Worm (Caenorhabditis elegans) whole organism, L4 larva: Measurements from ENCODE around the gene alh-4.

Source experiments
- D1046.2 ChIP-seq: fragments of 200-800 bp; sonication (Bioruptor generic); IDR thresholded peaks from 2 replicates; pipeline ENCODE4 v1.3.6; 2022; ENCODE audit warnings: missing genetic modification characterization, missing compliant biosample characterization
- Y105C5A.15 ChIP-seq: fragments of 200-800 bp; sonication (Bioruptor generic); IDR thresholded peaks from 2 replicates; pipeline ENCODE4 v1.3.6; 2022; ENCODE audit warnings: missing genetic modification characterization, missing compliant biosample characterization
- aha-1 ChIP-seq: fragments of 150-350 bp; peaks from one replicate; lab custom pipeline; 2014; ENCODE audit warnings: missing biosample characterization, missing genetic modification characterization
- aly-2 ChIP-seq: sonication (generic microtip); optimal IDR thresholded peaks from 2 replicates; lab custom pipeline; 2018; ENCODE audit warnings: missing biosample characterization, missing genetic modification characterization
- ama-1 ChIP-seq: fragments of 150-350 bp; optimal IDR thresholded peaks from 2 replicates; lab custom pipeline; 2014; ENCODE audit warnings: inconsistent platforms, mixed read lengths
- arid-1 ChIP-seq: fragments of 200-800 bp; sonication (Bioruptor generic); conservative IDR thresholded peaks from 2 replicates; pipeline ENCODE4 v1.3.6; 2022; ENCODE audit warnings: missing genetic modification reagents, missing genetic modification characterization, missing compliant biosample characterization
- ceh-44 ChIP-seq: fragments of 200-800 bp; sonication (Bioruptor generic); IDR thresholded peaks from 2 replicates; pipeline ENCODE4 v1.3.6; 2022; ENCODE audit warnings: missing genetic modification reagents, missing genetic modification characterization, missing compliant biosample characterization
- ceh-82 ChIP-seq: sonication (generic microtip); optimal IDR thresholded peaks from 2 replicates; lab custom pipeline; 2017; ENCODE audit warnings: missing biosample characterization, missing genetic modification characterization
- cey-2 ChIP-seq: sonication (generic microtip); optimal IDR thresholded peaks from 3 replicates; lab custom pipeline; 2017; ENCODE audit warnings: missing genetic modification characterization, mild to moderate bottlenecking, missing compliant biosample characterization, antibody characterized with exemption, borderline replicate concordance; ENCODE audit not compliant: insufficient read depth
- dmd-6 ChIP-seq: fragments of 200-800 bp; sonication (Bioruptor generic); IDR thresholded peaks from 2 replicates; pipeline ENCODE4 v1.3.6; 2022; ENCODE audit warnings: missing genetic modification reagents, missing genetic modification characterization, missing compliant biosample characterization
- dmd-8 ChIP-seq: fragments of 200-800 bp; sonication (Bioruptor generic); IDR thresholded peaks from 2 replicates; pipeline ENCODE4 v1.3.6; 2022; ENCODE audit warnings: missing genetic modification characterization, missing compliant biosample characterization
- dmd-9 ChIP-seq: fragments of 200-800 bp; sonication (Bioruptor generic); IDR thresholded peaks from 2 replicates; pipeline ENCODE4 v1.3.6; 2022; ENCODE audit warnings: missing genetic modification reagents, missing genetic modification characterization, missing compliant biosample characterization
- dve-1 ChIP-seq: sonication (generic microtip); optimal IDR thresholded peaks from 2 replicates; lab custom pipeline; 2017; ENCODE audit warnings: antibody characterized with exemption, mild to moderate bottlenecking, missing genetic modification characterization, missing compliant biosample characterization; ENCODE audit not compliant: insufficient read depth
- hlh-11 ChIP-seq: fragments of 200-800 bp; sonication (Bioruptor generic); optimal IDR thresholded peaks from 2 replicates; lab custom pipeline; 2018; ENCODE audit warnings: mild to moderate bottlenecking, missing genetic modification characterization, missing compliant biosample characterization
- hlh-30 ChIP-seq: sonication (generic microtip); optimal IDR thresholded peaks from 2 replicates; lab custom pipeline; 2017; ENCODE audit warnings: antibody characterized with exemption, mild to moderate bottlenecking, missing genetic modification characterization, missing compliant biosample characterization; ENCODE audit not compliant: insufficient read depth
- lin-1 ChIP-seq: fragments of 200-800 bp; sonication (Bioruptor generic); IDR thresholded peaks from 2 replicates; pipeline ENCODE4 v1.3.6; 2022; ENCODE audit warnings: missing genetic modification reagents, missing genetic modification characterization, missing compliant biosample characterization
- lin-13 ChIP-seq: fragments of 150-350 bp; optimal IDR thresholded peaks from 2 replicates; lab custom pipeline; 2014; ENCODE audit warnings: missing biosample characterization, missing genetic modification reagents, missing genetic modification characterization
- lin-29 ChIP-seq: fragments of 200-800 bp; sonication (Bioruptor generic); IDR thresholded peaks from 2 replicates; pipeline ENCODE4 v1.3.6; 2022; ENCODE audit warnings: missing genetic modification reagents, missing genetic modification characterization, missing compliant biosample characterization
- lin-39 ChIP-seq: fragments of 150-350 bp; optimal IDR thresholded peaks from 2 replicates; lab custom pipeline; 2014; ENCODE audit warnings: missing biosample characterization, missing genetic modification reagents, missing genetic modification characterization
- lir-3 ChIP-seq: sonication (generic microtip); optimal IDR thresholded peaks from 2 replicates; lab custom pipeline; 2016; ENCODE audit warnings: mild to moderate bottlenecking, missing genetic modification characterization, missing compliant biosample characterization
- mdl-1 ChIP-seq, 2 experiments: fragments of 150-350 bp in 1 of 2; sonication (generic microtip) in 1 of 2; optimal IDR thresholded peaks; 2 replicates each; lab custom pipeline; 2014 to 2017; ENCODE audit warnings: missing biosample characterization in 2 of 2, missing genetic modification characterization in 2 of 2
- mes-2 ChIP-seq: sonication (generic microtip); optimal IDR thresholded peaks from 2 replicates; lab custom pipeline; 2016; ENCODE audit warnings: missing genotype, mild to moderate bottlenecking, missing genetic modification characterization, missing compliant biosample characterization; ENCODE audit not compliant: poor library complexity, severe bottlenecking
- mxl-2 ChIP-seq: fragments of 200-800 bp; sonication (Bioruptor generic); conservative IDR thresholded peaks from 2 replicates; pipeline ENCODE4 v1.3.6; 2022; ENCODE audit warnings: missing genetic modification reagents, missing genetic modification characterization, missing compliant biosample characterization
- nhr-111 ChIP-seq: fragments of 200-800 bp; sonication (Bioruptor generic); optimal IDR thresholded peaks from 2 replicates; lab custom pipeline; 2018; ENCODE audit warnings: mild to moderate bottlenecking, missing genetic modification characterization, missing compliant biosample characterization
- nhr-25 ChIP-seq: sonication (generic microtip); optimal IDR thresholded peaks from 2 replicates; lab custom pipeline; 2017; ENCODE audit warnings: missing genetic modification characterization, mild to moderate bottlenecking, missing compliant biosample characterization, antibody characterized with exemption, moderate library complexity, borderline replicate concordance; ENCODE audit not compliant: insufficient read depth
- nhr-28 ChIP-seq: fragments of 150-350 bp; optimal IDR thresholded peaks from 2 replicates; lab custom pipeline; 2014; ENCODE audit warnings: missing biosample characterization, missing genetic modification characterization
- nhr-77 ChIP-seq: fragments of 150-350 bp; optimal IDR thresholded peaks from 2 replicates; lab custom pipeline; 2014; ENCODE audit warnings: missing biosample characterization, missing genetic modification characterization
- pha-4 ChIP-seq, 2 experiments: fragments of 150-350 bp in 1 of 2; fragments of 200-800 bp in 1 of 2; sonication (Bioruptor generic) in 1 of 2; IDR thresholded peaks in 1 of 2; optimal IDR thresholded peaks in 1 of 2; 2 replicates each; pipeline versions ENCODE4 v1.3.6 to Lab custom; 2014 to 2022; ENCODE audit warnings: missing genetic modification characterization in 2 of 2, missing genetic modification reagents in 2 of 2, missing biosample characterization in 1 of 2, missing compliant biosample characterization in 1 of 2
- php-3 ChIP-seq: fragments of 200-800 bp; sonication (Bioruptor generic); IDR thresholded peaks from 2 replicates; pipeline ENCODE4 v1.3.6; 2022; ENCODE audit warnings: missing genetic modification reagents, missing genetic modification characterization, missing compliant biosample characterization
- skn-1 ChIP-seq: fragments of 150-350 bp; optimal IDR thresholded peaks from 2 replicates; lab custom pipeline; 2014; ENCODE audit warnings: missing biosample characterization, missing genetic modification characterization
- spr-1 ChIP-seq: sonication (generic microtip); optimal IDR thresholded peaks from 2 replicates; lab custom pipeline; 2016; ENCODE audit warnings: mild to moderate bottlenecking, missing genetic modification characterization, missing compliant biosample characterization
- spr-3 ChIP-seq: fragments of 200-800 bp; sonication (Bioruptor generic); optimal IDR thresholded peaks from 2 replicates; lab custom pipeline; 2018; ENCODE audit warnings: mild to moderate bottlenecking, missing genetic modification characterization, missing compliant biosample characterization
- unc-62 ChIP-seq, 3 experiments: fragments of 150-350 bp in 1 of 3; sonication (generic microtip); optimal IDR thresholded peaks in 2 of 3; peaks in 1 of 3; 1 replicate in 1 of 3; 2 replicates in 2 of 3; lab custom pipeline; 2014 to 2017; ENCODE audit warnings: missing biosample characterization in 3 of 3, missing genetic modification characterization in 3 of 3, missing genetic modification reagents in 3 of 3, missing genotype in 1 of 3

The alh-4 gene

ce11 chrV:6462606-6463005 is 32.9 kb upstream of the alh-4 start (continued):
- TF ChIP-seq spr-3 (GFP tag; lab: Kevin White, UChicago): no peak
- TF ChIP-seq lin-29 (GFP tag; lab: Robert Waterston, UW): no peak
- no peak for TF ChIP-seq nhr-25
- no peak for TF ChIP-seq lin-1
- peak; percentile 51 for TF ChIP-seq hlh-11 (tag; lab: Kevin White, UChicago)
- TF ChIP-seq cey-2 (tag; lab: Kevin White, UChicago): no peak
- TF ChIP-seq nhr-77 (tag; lab: Kevin White, UChicago): peak; percentile 16
- no peak for TF ChIP-seq arid-1 (GFP tag; lab: Robert Waterston, UW)
- TF ChIP-seq D1046.2 (GFP tag; lab: Robert Waterston, UW): no peak
- no peak for TF ChIP-seq pha-4 (GFP tag; IDR thresholded peaks at IDR 0.05; lab: Robert Waterston, UW)
- no peak for TF ChIP-seq pha-4 (tag; optimal IDR thresholded peaks at IDR 0.05; lab: Kevin White, UChicago)
- TF ChIP-seq mxl-2 (GFP tag; lab: Robert Waterston, UW): no peak
- TF ChIP-seq hlh-30: peak; percentile 73
- no peak for TF ChIP-seq nhr-111 (GFP tag; lab: Kevin White, UChicago)
- no peak for TF ChIP-seq ceh-44
- TF ChIP-seq lin-39 (tag; lab: Kevin White, UChicago): no peak
- no peak for TF ChIP-seq ama-1
- TF ChIP-seq nhr-28 (tag; lab: Kevin White, UChicago): peak; percentile 76
- TF ChIP-seq dve-1 (tag; lab: Kevin White, UChicago): peak; percentile 27
- peak; percentile 32; the same call in 1 of the 2 replicates for TF ChIP-seq dmd-6
- no peak for TF ChIP-seq lin-13 (GFP tag; lab: Kevin White, UChicago)
- TF ChIP-seq dmd-9 (GFP tag; lab: Robert Waterston, UW): no peak
- no peak for TF ChIP-seq Y105C5A.15 (GFP tag; lab: Robert Waterston, UW)
- no peak for TF ChIP-seq spr-1

DNA sequence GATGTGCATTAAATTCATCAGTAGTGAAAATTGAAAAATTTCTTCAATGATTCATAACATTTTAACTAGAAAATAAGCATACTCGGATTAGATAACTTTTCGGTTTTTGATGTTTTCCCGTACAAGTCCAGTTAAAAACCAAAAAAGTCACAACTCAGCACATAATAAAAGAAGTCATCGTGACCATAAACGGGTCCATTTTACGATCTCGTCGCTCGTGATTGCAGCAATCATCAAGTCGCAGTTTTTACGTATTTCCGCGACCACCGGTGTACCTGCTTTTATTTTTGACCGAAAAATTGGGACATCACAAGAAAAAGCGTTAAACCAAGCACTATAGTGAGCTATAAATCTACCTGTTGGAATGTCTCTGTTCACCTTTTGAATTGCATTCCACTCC is 31.5 kb upstream of the alh-4 start:
- peak; percentile 24; the same call in 1 of the 2 replicates for TF ChIP-seq dmd-6
- peak; percentile 69; the same call in 1 of the 2 replicates for TF ChIP-seq php-3
- no peak for TF ChIP-seq ceh-82 (tag; lab: Kevin White, UChicago)
- TF ChIP-seq hlh-30: peak; percentile 63
- no peak for TF ChIP-seq Y105C5A.15 (GFP tag; lab: Robert Waterston, UW)

ce11 chrV:6458302-6458998 is 28.7 kb upstream of the alh-4 start:
- peak; percentile 12 for TF ChIP-seq dve-1 (tag; lab: Kevin White, UChicago)
- peak in 1 of 2 experiments; percentile 16 for TF ChIP-seq mdl-1 (tag; optimal IDR thresholded peaks at IDR 0.05; lab: Kevin White, UChicago)
- TF ChIP-seq lir-3 (tag; lab: Kevin White, UChicago): no peak
- peak; percentile 2 for TF ChIP-seq aha-1
- peak in 1 of 2 experiments; percentile 86 for TF ChIP-seq unc-62 (GFP tag; optimal IDR thresholded peaks at IDR 0.05 in 1 of 2; lab: Kevin White, UChicago)
- no peak for TF ChIP-seq unc-62 (tag; optimal IDR thresholded peaks at IDR 0.05; lab: Kevin White, UChicago)
- no peak for TF ChIP-seq aly-2 (tag; lab: Kevin White, UChicago)
- TF ChIP-seq mes-2: peak; percentile 50

- TF ChIP-seq dmd-8 (GFP tag; lab: Robert Waterston, UW) (no peak), skn-1 (tag; lab: Kevin White, UChicago) (no peak), aha-1 (peak; percentile 96), lin-1 (no peak)
Measured at ce11 chrV:6456903-6457302, 27.2 kb upstream of the alh-4 start.
